Worm (Caenorhabditis elegans) whole organism, young adult: ENCODE results near the gene F38B6.3.

Source experiments
- madf-10 ChIP-seq: sonication (generic microtip); optimal IDR thresholded peaks from 2 replicates; lab custom pipeline; 2016; ENCODE audit warnings: mild to moderate bottlenecking, missing genetic modification characterization, missing compliant biosample characterization
- sea-2 ChIP-seq: fragments of 200-800 bp; sonication (Bioruptor generic); IDR thresholded peaks from 2 replicates; pipeline ENCODE4 v1.3.6; 2022; ENCODE audit warnings: missing genetic modification characterization, missing compliant biosample characterization

- TF ChIP-seq madf-10 (tag; lab: Kevin White, UChicago) (no peak), sea-2 (GFP tag; lab: Robert Waterston, UW) (no peak)
Measured at ce11 chrX:6682683-6683082, 10.7 kb upstream of the F38B6.3 start, which contains the start of gene F38B6.8.
